Worm (Caenorhabditis elegans): ENCODE data around the gene srg-53.

DNA sequence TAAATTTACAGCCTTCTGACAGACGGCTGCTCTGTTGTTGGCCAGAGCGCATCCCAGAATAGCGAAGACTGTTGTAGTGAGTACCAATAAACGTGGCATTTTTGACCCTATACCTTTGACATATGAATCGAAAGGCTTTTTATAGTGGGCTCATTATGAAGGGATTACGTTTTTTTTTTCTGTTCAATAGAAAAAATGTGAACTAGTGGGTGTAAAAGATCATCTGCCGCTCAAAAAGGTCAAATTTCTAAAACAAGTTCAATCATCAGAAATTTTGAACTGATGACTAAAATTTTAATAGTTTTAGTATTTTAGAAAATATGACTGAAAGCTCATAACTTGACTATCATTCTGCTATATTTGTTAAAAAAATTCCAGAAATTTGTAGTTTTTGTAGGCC, 24.3 kb upstream of the srg-53 start, which contains the start of gene K09C6.9:
- TF ChIP-seq hmbx-1 (tag; optimal IDR thresholded peaks at IDR 0.05): no peak
- no peak for TF ChIP-seq flt-1 (GFP tag; IDR thresholded peaks at IDR 0.05)
- TF ChIP-seq F13C5.2 (tag; optimal IDR thresholded peaks at IDR 0.05): no peak
- TF ChIP-seq B0310.2 (tag; optimal IDR thresholded peaks at IDR 0.05): no peak
- no peak for TF ChIP-seq aly-1 (tag; optimal IDR thresholded peaks at IDR 0.05)
- TF ChIP-seq ama-1 (optimal IDR thresholded peaks at IDR 0.05): no peak
- TF ChIP-seq ets-7 (tag; optimal IDR thresholded peaks at IDR 0.05): no peak
- TF ChIP-seq tbx-37 (GFP tag; conservative IDR thresholded peaks at IDR 0.05): no peak
- TF ChIP-seq tbx-11 (GFP tag; IDR thresholded peaks at IDR 0.05): no peak
- no peak for TF ChIP-seq tra-4 (tag; optimal IDR thresholded peaks at IDR 0.05)
- TF ChIP-seq ceh-36 (tag; optimal IDR thresholded peaks at IDR 0.05): no peak
